Fruit fly (Drosophila melanogaster): ENCODE results near the gene Cyp305a1.

Cyp305a1 gene

DNA sequence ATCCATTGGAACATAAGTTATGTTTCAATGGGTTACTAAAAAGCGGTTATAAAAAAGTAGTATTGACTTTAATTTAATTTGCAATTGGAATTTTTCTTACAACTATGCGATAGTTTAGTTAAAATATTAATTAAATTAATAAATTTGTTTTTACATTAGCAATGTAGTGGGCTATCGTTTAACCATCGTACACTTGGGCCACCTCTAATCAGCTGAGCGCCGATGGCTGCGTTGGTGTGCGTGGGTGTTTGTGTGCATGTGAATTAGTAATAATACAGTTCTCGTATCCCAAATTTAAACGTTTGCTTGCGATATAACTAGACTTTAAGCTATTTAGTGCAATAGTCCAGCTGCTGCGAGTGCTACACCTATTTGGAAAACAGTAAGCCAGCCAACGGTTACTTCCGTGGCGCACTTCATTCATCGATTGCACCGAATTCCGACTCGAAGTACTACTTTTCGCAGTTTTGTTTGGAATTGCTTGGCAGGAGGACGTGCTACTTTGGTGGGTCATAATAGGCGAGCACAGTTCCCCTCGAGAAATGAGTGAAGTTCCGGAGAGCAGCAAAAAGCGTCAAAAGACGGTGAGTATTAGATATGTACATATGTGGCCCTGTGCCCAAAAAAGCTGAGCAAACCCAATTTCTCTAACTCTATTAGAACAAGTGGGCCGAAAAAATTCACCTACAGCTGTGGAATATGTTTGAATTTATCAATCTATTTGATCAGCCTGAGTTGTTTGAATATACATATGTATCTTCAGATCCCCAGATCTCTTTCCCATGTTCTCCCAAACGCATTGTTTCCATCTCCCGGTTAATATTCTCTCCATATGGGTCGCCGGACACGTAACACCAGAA is 32.1 kb upstream of the Cyp305a1 start, which contains the start of gene Papss (continued):
- no peak for TF ChIP-seq h (optimal IDR thresholded peaks at IDR 0.05)
- no peak for TF ChIP-seq Elba2 (GFP tag; optimal IDR thresholded peaks at IDR 0.05)
- TF ChIP-seq ara (GFP tag; IDR thresholded peaks at IDR 0.05): no peak
- no peak for TF ChIP-seq CHES-1-like (GFP tag; optimal IDR thresholded peaks at IDR 0.05)
- TF ChIP-seq CG1024 (GFP tag; IDR thresholded peaks at IDR 0.05): no peak
- peak; percentile 38 for TF ChIP-seq CG6683 (GFP tag; optimal IDR thresholded peaks at IDR 0.05)
- peak; percentile 23 for TF ChIP-seq Chrac-16 (GFP tag; optimal IDR thresholded peaks at IDR 0.05)
- no peak for TF ChIP-seq tap (tag; optimal IDR thresholded peaks at IDR 0.05)
- peak; percentile 50; the same call in 1 of the 3 replicates for TF ChIP-seq HLH4C (GFP tag; IDR thresholded peaks at IDR 0.05; ENCODE audit: partially characterized antibody)
- no peak for TF ChIP-seq dm (GFP tag; optimal IDR thresholded peaks at IDR 0.05)
- no peak; the same call in 1 of the 2 replicates for TF ChIP-seq Dref (GFP tag; IDR thresholded peaks at IDR 0.05)
- TF ChIP-seq Kr (GFP tag; optimal IDR thresholded peaks at IDR 0.05): no peak
- no peak for TF ChIP-seq Drgx (GFP tag; IDR thresholded peaks at IDR 0.05)
- no peak for TF ChIP-seq CG7271 (tag; optimal IDR thresholded peaks at IDR 0.05)
- TF ChIP-seq ato (GFP tag; IDR thresholded peaks at IDR 0.05; ENCODE audit: partially characterized antibody): 0 out of 2 replicates have a peak, but pooled peaks have one; percentile 44
- TF ChIP-seq CG12104 (GFP tag; optimal IDR thresholded peaks at IDR 0.05): peak; percentile 9
- no peak for TF ChIP-seq salm (tag; optimal IDR thresholded peaks at IDR 0.05)
- peak; percentile 71 for TF ChIP-seq Fer1 (GFP tag; optimal IDR thresholded peaks at IDR 0.05)
- TF ChIP-seq CG15073 (GFP tag; optimal IDR thresholded peaks at IDR 0.05): no peak
- peak; percentile 53 for TF ChIP-seq CG3281 (GFP tag; optimal IDR thresholded peaks at IDR 0.05)
- TF ChIP-seq CG17829 (tag; optimal IDR thresholded peaks at IDR 0.05): peak; percentile 47
- TF ChIP-seq CG17186 (GFP tag; optimal IDR thresholded peaks at IDR 0.05): no peak
- TF ChIP-seq mam (GFP tag; optimal IDR thresholded peaks at IDR 0.05): no peak
- peak; percentile 24 for TF ChIP-seq cwo (GFP tag; optimal IDR thresholded peaks at IDR 0.05)
- TF ChIP-seq gro (GFP tag; optimal IDR thresholded peaks at IDR 0.05): no peak
- TF ChIP-seq tin (GFP tag; optimal IDR thresholded peaks at IDR 0.05): no peak
- peak; percentile 73 for TF ChIP-seq schlank (tag; optimal IDR thresholded peaks at IDR 0.05)
- TF ChIP-seq CG9215 (GFP tag; IDR thresholded peaks at IDR 0.05): no peak
- TF ChIP-seq Scr (GFP tag; IDR thresholded peaks at IDR 0.05; ENCODE audit: partially characterized antibody): peak; percentile 90
- TF ChIP-seq Med (GFP tag): peak; percentile 65
- peak; percentile 86 for TF ChIP-seq sna (GFP tag; IDR thresholded peaks at IDR 0.05; ENCODE audit: partially characterized antibody)
- no peak for TF ChIP-seq Sox100B (GFP tag; optimal IDR thresholded peaks at IDR 0.05)
- TF ChIP-seq Jarid2 (GFP tag; optimal IDR thresholded peaks at IDR 0.05): no peak
- no peak for TF ChIP-seq Poxn (GFP tag; IDR thresholded peaks at IDR 0.05)
- no peak; the same call in 1 of the 2 replicates for TF ChIP-seq CG6272 (GFP tag; IDR thresholded peaks at IDR 0.05)
- 0 out of 2 replicates have a peak, but pooled peaks have one; percentile 17 for TF ChIP-seq E2f1 (GFP tag; IDR thresholded peaks at IDR 0.05)
- 0 out of 2 replicates have a peak, but pooled peaks have one; percentile 39 for TF ChIP-seq sens-2 (GFP tag; IDR thresholded peaks at IDR 0.05)
- TF ChIP-seq kay (GFP tag; optimal IDR thresholded peaks at IDR 0.05): no peak
- TF ChIP-seq her (GFP tag; optimal IDR thresholded peaks at IDR 0.05): peak; percentile 23
- TF ChIP-seq CG14860 (GFP tag; IDR thresholded peaks at IDR 0.05; ENCODE audit: partially characterized antibody): peak; percentile 32; the same call in 1 of the 3 replicates
- peak; percentile 28; the same call in 1 of the 2 replicates for TF ChIP-seq E2f2 (GFP tag; IDR thresholded peaks at IDR 0.05)
- no peak for TF ChIP-seq peb (GFP tag; IDR thresholded peaks at IDR 0.05)
- TF ChIP-seq gem (tag; optimal IDR thresholded peaks at IDR 0.05): no peak
- TF ChIP-seq mirr (GFP tag; optimal IDR thresholded peaks at IDR 0.05): peak; percentile 5
- no peak for TF ChIP-seq D19A (tag; optimal IDR thresholded peaks at IDR 0.05)
- TF ChIP-seq usp (GFP tag; optimal IDR thresholded peaks at IDR 0.05): no peak
- TF ChIP-seq Xrp1 (GFP tag; IDR thresholded peaks at IDR 0.05): peak; percentile 58
- TF ChIP-seq CG11723 (GFP tag; optimal IDR thresholded peaks at IDR 0.05): no peak
- no peak for TF ChIP-seq CG31441 (GFP tag; IDR thresholded peaks at IDR 0.05)
